Worm (Caenorhabditis elegans) whole organism, young adult: ENCODE results near the gene rpl-16.

Experiments
- B0261.1 ChIP-seq: sonication (generic microtip); optimal IDR thresholded peaks from 2 replicates; lab custom pipeline; 2016; ENCODE audit warnings: mild to moderate bottlenecking, missing genetic modification characterization, moderate library complexity, missing compliant biosample characterization
- C17E4.6 ChIP-seq: fragments of 200-800 bp; sonication (Bioruptor generic); IDR thresholded peaks from 2 replicates; pipeline ENCODE4 v1.3.6; 2022; ENCODE audit warnings: missing genetic modification reagents, missing genetic modification characterization, missing compliant biosample characterization
- F33H1.4 ChIP-seq: fragments of 200-800 bp; sonication (Bioruptor generic); IDR thresholded peaks from 2 replicates; pipeline ENCODE4 v1.3.6; 2022; ENCODE audit warnings: missing genetic modification reagents, missing genetic modification characterization, missing compliant biosample characterization
- F52B5.7 ChIP-seq: sonication (generic microtip); optimal IDR thresholded peaks from 2 replicates; lab custom pipeline; 2016; ENCODE audit warnings: mild to moderate bottlenecking, missing genetic modification characterization, missing compliant biosample characterization
- F55B11.4 ChIP-seq: sonication (generic microtip); optimal IDR thresholded peaks from 2 replicates; lab custom pipeline; 2016; ENCODE audit warnings: missing compliant biosample characterization, missing genetic modification characterization, borderline replicate concordance; ENCODE audit not compliant: insufficient read depth
- F57C9.4 ChIP-seq: sonication (generic microtip); optimal IDR thresholded peaks from 2 replicates; lab custom pipeline; 2017; ENCODE audit warnings: mild to moderate bottlenecking, missing genetic modification characterization, missing compliant biosample characterization
- K11D2.4 ChIP-seq: fragments of 200-800 bp; sonication (Bioruptor generic); IDR thresholded peaks from 2 replicates; pipeline ENCODE4 v1.3.6; 2022; ENCODE audit warnings: missing genetic modification reagents, missing genetic modification characterization, missing compliant biosample characterization
- K12H6.12 ChIP-seq: fragments of 200-800 bp; sonication (Bioruptor generic); optimal IDR thresholded peaks from 2 replicates; lab custom pipeline; 2018; ENCODE audit warnings: mild to moderate bottlenecking, missing genetic modification characterization, missing compliant biosample characterization
- Y53F4B.3 ChIP-seq: fragments of 200-800 bp; sonication (Bioruptor generic); IDR thresholded peaks from 2 replicates; pipeline ENCODE4 v1.3.6; 2022; ENCODE audit warnings: missing genetic modification reagents, missing genetic modification characterization, missing compliant biosample characterization
- ama-1 ChIP-seq, 3 experiments: fragments of 150-350 bp in 1 of 3; sonication (generic microtip) in 2 of 3; optimal IDR thresholded peaks; 2 replicates each; lab custom pipeline; 2014 to 2018; ENCODE audit warnings: missing biosample characterization in 2 of 3, missing genetic modification characterization in 2 of 3, missing genetic modification reagents in 2 of 3
- attf-5 ChIP-seq: fragments of 200-800 bp; sonication (Bioruptor generic); optimal IDR thresholded peaks from 2 replicates; lab custom pipeline; 2018; ENCODE audit warnings: mild to moderate bottlenecking, missing genetic modification characterization, missing compliant biosample characterization
- ccch-3 ChIP-seq: fragments of 200-800 bp; sonication (Bioruptor generic); optimal IDR thresholded peaks from 2 replicates; lab custom pipeline; 2018; ENCODE audit warnings: mild to moderate bottlenecking, missing genetic modification characterization, missing compliant biosample characterization
- ceh-27 ChIP-seq: fragments of 200-800 bp; sonication (Bioruptor generic); optimal IDR thresholded peaks from 2 replicates; lab custom pipeline; 2018; ENCODE audit warnings: mild to moderate bottlenecking, missing genetic modification characterization, moderate library complexity, missing compliant biosample characterization
- die-1 ChIP-seq: sonication (generic microtip); optimal IDR thresholded peaks from 2 replicates; lab custom pipeline; 2016; ENCODE audit warnings: missing genotype, mild to moderate bottlenecking, missing genetic modification characterization, missing compliant biosample characterization
- dpl-1 ChIP-seq: fragments of 150-350 bp; optimal IDR thresholded peaks from 2 replicates; lab custom pipeline; 2014; ENCODE audit warnings: missing biosample characterization, missing genetic modification reagents, missing genetic modification characterization
- ekl-4 ChIP-seq: fragments of 200-800 bp; sonication (Bioruptor generic); IDR thresholded peaks from 2 replicates; pipeline ENCODE4 v1.3.6; 2022; ENCODE audit warnings: missing genetic modification reagents, missing genetic modification characterization, missing compliant biosample characterization
- hmg-1.2 ChIP-seq: fragments of 200-800 bp; sonication (Bioruptor generic); IDR thresholded peaks from 2 replicates; pipeline ENCODE4 v1.3.6; 2022; ENCODE audit warnings: missing genetic modification reagents, missing genetic modification characterization, missing compliant biosample characterization
- let-607 ChIP-seq, 2 experiments: fragments of 200-800 bp in 1 of 2; sonication (Bioruptor generic) in 1 of 2; sonication (generic microtip) in 1 of 2; optimal IDR thresholded peaks; 2 replicates each; lab custom pipeline; 2016 to 2018; ENCODE audit warnings: mild to moderate bottlenecking in 2 of 2, missing compliant biosample characterization in 2 of 2, missing genetic modification characterization in 2 of 2, moderate library complexity in 2 of 2, missing genotype in 1 of 2
- lin-54 ChIP-seq: fragments of 200-800 bp; sonication (Bioruptor generic); optimal IDR thresholded peaks from 2 replicates; lab custom pipeline; 2018; ENCODE audit warnings: mild to moderate bottlenecking, missing genetic modification characterization, missing compliant biosample characterization
- lsl-1 ChIP-seq: fragments of 200-800 bp; sonication (Bioruptor generic); optimal IDR thresholded peaks from 2 replicates; lab custom pipeline; 2018; ENCODE audit warnings: mild to moderate bottlenecking, missing genetic modification characterization, moderate library complexity, missing compliant biosample characterization
- nhr-90 ChIP-seq: sonication (generic microtip); optimal IDR thresholded peaks from 2 replicates; lab custom pipeline; 2016; ENCODE audit warnings: missing genotype, mild to moderate bottlenecking, missing genetic modification characterization, missing compliant biosample characterization
- rcor-1 ChIP-seq: fragments of 200-800 bp; sonication (Bioruptor generic); IDR thresholded peaks from 2 replicates; pipeline ENCODE4 v1.3.6; 2022; ENCODE audit warnings: missing genetic modification reagents, missing genetic modification characterization, missing compliant biosample characterization
- rec-8 ChIP-seq, 2 experiments: sonication (generic microtip); optimal IDR thresholded peaks; 2 replicates each; lab custom pipeline; 2016; ENCODE audit warnings: mild to moderate bottlenecking in 2 of 2, missing genetic modification characterization in 2 of 2, missing genetic modification reagents in 2 of 2, missing genotype in 2 of 2, missing biosample characterization in 1 of 2, missing compliant biosample characterization in 1 of 2, moderate library complexity in 1 of 2
- snpc-1.1 ChIP-seq: sonication (generic microtip); optimal IDR thresholded peaks from 2 replicates; lab custom pipeline; 2017; ENCODE audit warnings: missing genetic modification characterization, mild to moderate bottlenecking, missing compliant biosample characterization, antibody characterized with exemption, moderate library complexity, missing genotype, missing genetic modification reagents; ENCODE audit not compliant: insufficient read depth
- snpc-3.4 ChIP-seq: sonication (generic microtip); optimal IDR thresholded peaks from 2 replicates; lab custom pipeline; 2017; ENCODE audit warnings: missing genetic modification characterization, mild to moderate bottlenecking, missing compliant biosample characterization, antibody characterized with exemption, moderate library complexity, missing genotype, missing genetic modification reagents
- tlf-1 ChIP-seq: fragments of 200-800 bp; sonication (Bioruptor generic); optimal IDR thresholded peaks from 2 replicates; lab custom pipeline; 2018; ENCODE audit warnings: mild to moderate bottlenecking, missing genetic modification characterization, missing compliant biosample characterization
- unc-130 ChIP-seq: sonication (generic microtip); optimal IDR thresholded peaks from 2 replicates; lab custom pipeline; 2016; ENCODE audit warnings: missing genetic modification reagents, missing genetic modification characterization, missing compliant biosample characterization
- xnd-1 ChIP-seq: sonication (generic microtip); optimal IDR thresholded peaks from 2 replicates; lab custom pipeline; 2016; ENCODE audit warnings: missing genotype, missing genetic modification reagents, missing genetic modification characterization, missing compliant biosample characterization
- zfh-2 ChIP-seq: fragments of 200-800 bp; sonication (Bioruptor generic); conservative IDR thresholded peaks from 2 replicates; pipeline ENCODE4 v1.3.6; 2022; ENCODE audit warnings: missing genetic modification reagents, missing genetic modification characterization, missing compliant biosample characterization
- ztf-18 ChIP-seq: sonication (generic microtip); optimal IDR thresholded peaks from 2 replicates; lab custom pipeline; 2016; ENCODE audit warnings: missing genotype, mild to moderate bottlenecking, missing genetic modification characterization, missing compliant biosample characterization
- ztf-22 ChIP-seq: fragments of 200-800 bp; sonication (Bioruptor generic); optimal IDR thresholded peaks from 2 replicates; lab custom pipeline; 2018; ENCODE audit warnings: mild to moderate bottlenecking, missing genetic modification characterization, moderate library complexity, missing compliant biosample characterization
- ztf-6 ChIP-seq: fragments of 200-800 bp; sonication (Bioruptor generic); IDR thresholded peaks from 2 replicates; pipeline ENCODE4 v1.3.6; 2022; ENCODE audit warnings: missing genetic modification reagents, missing genetic modification characterization, missing compliant biosample characterization

rpl-16 gene

ce11 chrIII:3482291-3482690 is 21.1 kb downstream of the rpl-16 start, which contains the start of gene C34C12.6:
Gene C34C12.6 (plus strand): TSS chrIII:3482591.
- TF ChIP-seq ceh-27 (GFP tag; lab: Kevin White, UChicago) (no peak), ztf-22 (GFP tag; lab: Kevin White, UChicago) (no peak), tlf-1 (no peak), let-607 (tag; optimal IDR thresholded peaks at IDR 0.05; lab: Kevin White, UChicago) (no peak), snpc-3.4 (no peak), ama-1 (optimal IDR thresholded peaks at IDR 0.05; lab: Kevin White, UChicago) (no peak), ama-1 (GFP tag; optimal IDR thresholded peaks at IDR 0.05; lab: Kevin White, UChicago) (no peak), dpl-1 (GFP tag; lab: Kevin White, UChicago) (no peak), zfh-2 (GFP tag; lab: Robert Waterston, UW) (no peak), ztf-6 (GFP tag; lab: Robert Waterston, UW) (no peak)

DNA sequence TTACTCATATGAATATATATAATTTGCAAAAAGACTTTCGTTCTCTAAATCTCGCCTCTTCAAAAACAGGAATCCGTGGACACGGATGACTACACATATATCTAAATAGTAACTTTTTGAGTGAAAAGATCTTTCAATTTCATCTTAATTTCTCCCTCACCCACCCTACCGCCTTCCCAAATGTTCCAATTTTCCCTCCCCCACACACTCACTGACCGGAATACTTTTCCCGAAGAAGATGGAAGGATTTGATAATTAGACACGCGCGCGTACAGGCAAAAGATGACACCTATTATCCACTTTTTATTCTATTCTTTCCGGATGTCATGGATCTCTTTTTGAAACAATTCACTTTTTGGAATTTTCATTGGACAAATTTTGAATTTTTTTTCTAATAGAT is 22.5 kb downstream of the rpl-16 start:
- TF ChIP-seq attf-5 (GFP tag; lab: Kevin White, UChicago) (no peak), rcor-1 (GFP tag; lab: Robert Waterston, UW) (no peak), Y53F4B.3 (GFP tag; lab: Robert Waterston, UW) (no peak), nhr-90 (tag; lab: Kevin White, UChicago) (no peak), ztf-22 (GFP tag; lab: Kevin White, UChicago) (no peak), K12H6.12 (tag; lab: Kevin White, UChicago) (no peak), ztf-6 (GFP tag; lab: Robert Waterston, UW) (no peak), C17E4.6 (GFP tag; lab: Robert Waterston, UW) (no peak), die-1 (tag; lab: Kevin White, UChicago) (no peak), lsl-1 (GFP tag; lab: Kevin White, UChicago) (no peak), F57C9.4 (no peak), F33H1.4 (GFP tag; lab: Robert Waterston, UW) (no peak), snpc-1.1 (tag; lab: Kevin White, UChicago) (no peak), rec-8 (tag; optimal IDR thresholded peaks at IDR 0.05; lab: Kevin White, UChicago) (no peak), unc-130 (no peak)

- TF ChIP-seq ekl-4 (GFP tag; lab: Robert Waterston, UW), result no peak
- TF ChIP-seq ccch-3 (GFP tag; lab: Kevin White, UChicago), result no peak
- no peak for TF ChIP-seq xnd-1 (tag; lab: Kevin White, UChicago)
- no peak for TF ChIP-seq lin-54 (GFP tag; lab: Kevin White, UChicago)
- no peak for TF ChIP-seq F52B5.7
- TF ChIP-seq rec-8 (tag; optimal IDR thresholded peaks at IDR 0.05; lab: Kevin White, UChicago), result no peak
- TF ChIP-seq F33H1.4 (GFP tag; lab: Robert Waterston, UW), result no peak
- no peak for TF ChIP-seq B0261.1 (tag; lab: Kevin White, UChicago)
- no peak for TF ChIP-seq ztf-18 (tag; lab: Kevin White, UChicago)
- TF ChIP-seq F55B11.4, result no peak
- TF ChIP-seq hmg-1.2 (GFP tag; lab: Robert Waterston, UW), result no peak
- TF ChIP-seq ceh-27 (GFP tag; lab: Kevin White, UChicago), result no peak
- no peak for TF ChIP-seq K11D2.4 (GFP tag; lab: Robert Waterston, UW)
- TF ChIP-seq K12H6.12 (tag; lab: Kevin White, UChicago), result no peak
Observed at ce11 chrIII:3480236-3480635, 23.2 kb downstream of the rpl-16 start.
